Fruit fly (Drosophila melanogaster): Measurements from ENCODE around the gene Mst27D.

The Mst27D gene

dm6 chr2L:7049009-7049647 lies 11.5 kb downstream of the Mst27D start (continued):
- TF ChIP-seq tio (GFP tag; optimal IDR thresholded peaks at IDR 0.05) (no peak), CG34224 (GFP tag; IDR thresholded peaks at IDR 0.05; ENCODE audit: partially characterized antibody) (peak; percentile 95), Aef1 (GFP tag; IDR thresholded peaks at IDR 0.05) (no peak), CG12155 (GFP tag; optimal IDR thresholded peaks at IDR 0.05) (no peak), Eip74EF (GFP tag; optimal IDR thresholded peaks at IDR 0.05) (no peak), Hr39 (optimal IDR thresholded peaks at IDR 0.05) (no peak), CG10565 (GFP tag; optimal IDR thresholded peaks at IDR 0.05) (no peak), ato (GFP tag; IDR thresholded peaks at IDR 0.05; ENCODE audit: partially characterized antibody) (peak; percentile 100), CG13624 (GFP tag; optimal IDR thresholded peaks at IDR 0.05) (no peak), MTF-1 (GFP tag; optimal IDR thresholded peaks at IDR 0.05; ENCODE audit: borderline replicate concordance) (peak; percentile 46), CG10979 (tag; optimal IDR thresholded peaks at IDR 0.05) (no peak), luna (GFP tag; optimal IDR thresholded peaks at IDR 0.05) (no peak), CG15269 (tag; optimal IDR thresholded peaks at IDR 0.05) (no peak), CG10543 (GFP tag; optimal IDR thresholded peaks at IDR 0.05) (peak; percentile 2), Blimp-1 (GFP tag; optimal IDR thresholded peaks at IDR 0.05) (no peak), btn (GFP tag; optimal IDR thresholded peaks at IDR 0.05) (no peak), Dref (GFP tag; IDR thresholded peaks at IDR 0.05) (no peak; the same call in 1 of the 2 replicates), CG9932 (GFP tag; IDR thresholded peaks at IDR 0.05) (peak; percentile 53), bigmax (GFP tag; optimal IDR thresholded peaks at IDR 0.05) (no peak), otp (GFP tag; IDR thresholded peaks at IDR 0.05) (no peak), eyg (GFP tag; optimal IDR thresholded peaks at IDR 0.05) (no peak), Ravus (GFP tag; IDR thresholded peaks at IDR 0.05) (no peak), CG4730 (GFP tag; IDR thresholded peaks at IDR 0.05) (no peak), Bteb2 (GFP tag; optimal IDR thresholded peaks at IDR 0.05) (no peak), CG9876 (GFP tag; optimal IDR thresholded peaks at IDR 0.05) (no peak), CG10462 (GFP tag; optimal IDR thresholded peaks at IDR 0.05) (no peak), CG3995 (GFP tag; optimal IDR thresholded peaks at IDR 0.05) (peak; percentile 7), HHEX (GFP tag; optimal IDR thresholded peaks at IDR 0.05) (no peak), CG17829 (tag; optimal IDR thresholded peaks at IDR 0.05) (peak; percentile 43), sc (optimal IDR thresholded peaks at IDR 0.05) (no peak), sc (GFP tag; optimal IDR thresholded peaks at IDR 0.05) (no peak), stc (GFP tag; IDR thresholded peaks at IDR 0.05) (no peak), H15 (GFP tag; IDR thresholded peaks at IDR 0.05) (no peak), vvl (GFP tag; IDR thresholded peaks at IDR 0.05) (peak; percentile 51), Rfx (GFP tag; IDR thresholded peaks at IDR 0.05) (peak; percentile 52), Sox102F (GFP tag; optimal IDR thresholded peaks at IDR 0.05) (no peak), ewg (GFP tag; optimal IDR thresholded peaks at IDR 0.05) (no peak), NfI (GFP tag; optimal IDR thresholded peaks at IDR 0.05) (peak; percentile 24), Optix (GFP tag; IDR thresholded peaks at IDR 0.05) (no peak), prd (optimal IDR thresholded peaks at IDR 0.05) (no peak), prd (GFP tag; IDR thresholded peaks at IDR 0.05) (0 out of 3 replicates have a peak, but pooled peaks have one; percentile 24), CG11398 (GFP tag; optimal IDR thresholded peaks at IDR 0.05) (peak; percentile 28), scrt (GFP tag; optimal IDR thresholded peaks at IDR 0.05) (peak; percentile 49), CG18476 (GFP tag; optimal IDR thresholded peaks at IDR 0.05) (no peak), psq (GFP tag; optimal IDR thresholded peaks at IDR 0.05) (no peak), Vsx1 (GFP tag; optimal IDR thresholded peaks at IDR 0.05) (no peak), CG3407 (GFP tag; optimal IDR thresholded peaks at IDR 0.05) (no peak), Nf-YB (GFP tag; optimal IDR thresholded peaks at IDR 0.05) (no peak), CG7745 (tag; optimal IDR thresholded peaks at IDR 0.05) (no peak), CG15073 (GFP tag; optimal IDR thresholded peaks at IDR 0.05) (no peak), twi (tag; optimal IDR thresholded peaks at IDR 0.05) (no peak)

Measured in whole organism, embryonic.